Fruit fly (Drosophila melanogaster): ENCODE measurements around the gene schlank.

dm6 chrX:6225472-6226049 lies 41.5 kb downstream of the schlank start, which contains the start of gene dtn:
- TF ChIP-seq D1 (tag; optimal IDR thresholded peaks at IDR 0.05) (no peak), EcR (GFP tag; optimal IDR thresholded peaks at IDR 0.05) (no peak), CG12605 (GFP tag; IDR thresholded peaks at IDR 0.05) (no peak), rn (GFP tag; IDR thresholded peaks at IDR 0.05) (no peak), Pif1B (GFP tag; optimal IDR thresholded peaks at IDR 0.05) (no peak)
